Worm (Caenorhabditis elegans): ENCODE results near the gene mcm-3.
A peak's percentile ranks its signal among the peaks of the same experiment; 100 is the strongest.

mcm-3 gene

DNA sequence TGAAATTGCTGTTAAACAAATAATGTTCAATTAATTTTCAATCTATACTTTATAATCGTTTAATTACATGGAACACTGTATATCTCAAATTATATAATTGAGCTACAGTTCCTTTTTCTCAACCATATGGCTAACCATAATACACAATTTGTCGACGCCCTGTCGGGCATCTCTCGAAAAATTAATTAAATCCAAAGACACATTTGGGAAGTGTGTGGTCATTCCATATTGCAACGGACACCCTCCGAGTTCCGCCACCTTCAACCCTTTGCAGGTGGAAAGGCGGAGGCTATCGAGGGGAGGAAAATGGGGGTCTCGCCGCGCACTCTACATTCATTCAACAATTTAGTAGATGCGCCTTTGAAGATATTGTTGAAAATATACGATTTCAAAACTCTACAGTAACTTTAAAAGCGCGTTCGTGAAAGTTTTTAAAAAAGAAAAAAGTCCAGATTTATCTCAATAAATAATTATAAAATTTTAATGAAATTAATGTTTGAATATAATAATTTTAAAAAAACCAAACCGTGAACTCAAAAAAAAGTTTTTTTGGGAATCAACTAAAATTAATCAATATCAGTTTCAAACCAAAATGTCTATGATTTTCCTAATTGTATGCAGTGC is 30.4 kb downstream of the mcm-3 start, which contains the start of gene F14H8.8:
TSS of gene F14H8.8 (plus strand) at position 574 of the 624 bp plus-strand sequence.
- TF ChIP-seq lsy-2 (tag; optimal IDR thresholded peaks at IDR 0.05) (no peak), sem-2 (GFP tag; optimal IDR thresholded peaks at IDR 0.05) (no peak), ceh-43 (GFP tag; optimal IDR thresholded peaks at IDR 0.05) (peak; percentile 35), mls-2 (tag; optimal IDR thresholded peaks at IDR 0.05) (no peak), lin-13 (tag; optimal IDR thresholded peaks at IDR 0.05) (no peak), nhr-2 (tag; optimal IDR thresholded peaks at IDR 0.05) (peak; percentile 2), ceh-39 (tag; optimal IDR thresholded peaks at IDR 0.05) (peak; percentile 36), drap-1 (GFP tag; optimal IDR thresholded peaks at IDR 0.05) (peak; percentile 61), unc-62 (GFP tag; optimal IDR thresholded peaks at IDR 0.05) (no peak), bed-3 (GFP tag; optimal IDR thresholded peaks at IDR 0.05) (no peak), nhr-76 (tag; optimal IDR thresholded peaks at IDR 0.05) (no peak), zip-8 (tag; optimal IDR thresholded peaks at IDR 0.05) (no peak), ces-1 (GFP tag; optimal IDR thresholded peaks at IDR 0.05) (no peak), mep-1 (tag; optimal IDR thresholded peaks at IDR 0.05) (peak; percentile 28), nhr-237 (tag; optimal IDR thresholded peaks at IDR 0.05) (no peak), pha-4 (tag; optimal IDR thresholded peaks at IDR 0.05) (no peak), cnd-1 (tag; optimal IDR thresholded peaks at IDR 0.05) (no peak)

DNA sequence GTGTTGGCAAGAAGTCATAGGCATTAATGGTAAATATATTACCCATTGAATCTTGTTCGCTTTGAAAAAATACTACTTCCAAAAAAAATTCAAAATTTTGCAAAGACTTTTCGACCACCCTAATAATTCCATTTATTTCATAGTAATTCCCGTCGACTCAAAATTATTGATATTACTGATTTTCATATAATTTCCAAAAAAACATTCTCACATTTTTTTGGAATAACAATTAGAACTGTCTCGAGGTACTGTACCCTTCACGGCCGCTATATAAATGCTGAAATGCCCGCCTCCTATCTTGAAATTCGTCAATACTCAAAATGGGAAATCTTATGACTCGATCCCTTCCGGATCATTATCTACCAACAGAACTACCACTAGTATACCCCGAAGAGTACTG is 35.9 kb downstream of the mcm-3 start, which contains the start of gene F14H8.4:
TSS of gene F14H8.4 (plus strand) at position 301 of the 400 bp plus-strand sequence.
- TF ChIP-seq sem-2 (GFP tag; optimal IDR thresholded peaks at IDR 0.05) (no peak), lin-13 (tag; optimal IDR thresholded peaks at IDR 0.05) (no peak), ceh-39 (tag; optimal IDR thresholded peaks at IDR 0.05) (no peak)

DNA sequence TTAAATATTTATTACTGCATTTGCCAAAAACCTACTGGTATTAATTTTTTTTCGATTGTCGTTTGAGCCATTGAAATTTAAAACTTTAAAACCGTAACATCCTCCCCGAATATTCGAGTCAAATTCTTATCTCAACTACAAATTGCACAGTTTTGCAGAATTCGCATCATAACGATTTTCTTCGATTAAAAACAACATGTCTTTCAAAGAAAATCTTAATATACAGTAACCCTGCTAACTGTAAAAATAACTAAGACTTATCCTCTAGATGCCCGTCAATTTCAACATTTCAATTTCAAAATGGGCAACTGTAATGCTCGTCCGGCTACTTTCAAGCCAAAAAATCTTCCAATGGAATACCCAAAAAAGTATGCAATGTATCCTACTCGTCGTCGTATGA is 38.7 kb downstream of the mcm-3 start, which contains the start of gene F14H8.5:
TSS of gene F14H8.5 (plus strand) at position 301 of the 400 bp plus-strand sequence.
- no peak for TF ChIP-seq lin-13 (tag; optimal IDR thresholded peaks at IDR 0.05)
- no peak for TF ChIP-seq nhr-12 (tag; optimal IDR thresholded peaks at IDR 0.05)
- no peak for TF ChIP-seq ceh-83 (GFP tag; optimal IDR thresholded peaks at IDR 0.05)
- TF ChIP-seq drap-1 (GFP tag; optimal IDR thresholded peaks at IDR 0.05) = no peak
- TF ChIP-seq blmp-1 (tag; optimal IDR thresholded peaks at IDR 0.05) = no peak
- no peak for TF ChIP-seq mab-5 (tag; optimal IDR thresholded peaks at IDR 0.05)
- TF ChIP-seq ztf-11 (tag; optimal IDR thresholded peaks at IDR 0.05) = no peak
- TF ChIP-seq mep-1 (tag; optimal IDR thresholded peaks at IDR 0.05) = no peak
- no peak for TF ChIP-seq lin-32 (GFP tag; optimal IDR thresholded peaks at IDR 0.05)
- no peak for TF ChIP-seq sptf-1 (tag; optimal IDR thresholded peaks at IDR 0.05)
- TF ChIP-seq mls-2 (tag; optimal IDR thresholded peaks at IDR 0.05) = no peak
- TF ChIP-seq nhr-237 (tag; optimal IDR thresholded peaks at IDR 0.05) = no peak
- TF ChIP-seq nhr-76 (tag; optimal IDR thresholded peaks at IDR 0.05) = no peak
- TF ChIP-seq cnd-1 (tag; optimal IDR thresholded peaks at IDR 0.05) = no peak
- no peak for TF ChIP-seq hlh-1 (tag; optimal IDR thresholded peaks at IDR 0.05)
- TF ChIP-seq ceh-39 (tag; optimal IDR thresholded peaks at IDR 0.05) = no peak

DNA sequence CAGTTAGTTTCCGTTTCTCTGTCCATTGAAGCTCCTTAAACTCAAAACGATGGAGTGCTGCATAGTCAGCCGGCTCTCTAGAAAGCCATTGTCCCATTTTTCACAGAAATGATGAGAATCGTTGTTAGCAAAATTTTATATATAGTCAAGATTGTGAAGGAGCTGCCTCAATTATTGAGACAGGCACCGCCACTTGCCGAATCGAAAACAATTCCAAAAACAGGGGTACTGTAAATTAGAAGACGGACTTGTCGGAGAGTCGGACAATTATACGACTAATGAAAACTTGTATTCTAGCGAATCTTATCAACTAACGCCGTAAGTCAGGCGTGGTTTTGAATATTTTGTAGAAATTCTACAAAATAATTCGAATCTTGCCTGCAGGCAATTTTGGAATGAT is 39.2 kb downstream of the mcm-3 start, which contains the start of gene F14H8.2:
TSS of gene F14H8.2 (minus strand) at position 101 of the 400 bp plus-strand sequence.
- no peak for TF ChIP-seq blmp-1 (tag; optimal IDR thresholded peaks at IDR 0.05)
- no peak for TF ChIP-seq sem-2 (GFP tag; optimal IDR thresholded peaks at IDR 0.05)
- no peak for TF ChIP-seq ceh-83 (GFP tag; optimal IDR thresholded peaks at IDR 0.05)
- no peak for TF ChIP-seq unc-120 (tag; optimal IDR thresholded peaks at IDR 0.05; ENCODE audit: poor library complexity, severe bottlenecking)
- no peak for TF ChIP-seq ces-1 (GFP tag; optimal IDR thresholded peaks at IDR 0.05)
- no peak for TF ChIP-seq lsy-2 (tag; optimal IDR thresholded peaks at IDR 0.05)
- no peak for TF ChIP-seq lin-32 (GFP tag; optimal IDR thresholded peaks at IDR 0.05)

DNA sequence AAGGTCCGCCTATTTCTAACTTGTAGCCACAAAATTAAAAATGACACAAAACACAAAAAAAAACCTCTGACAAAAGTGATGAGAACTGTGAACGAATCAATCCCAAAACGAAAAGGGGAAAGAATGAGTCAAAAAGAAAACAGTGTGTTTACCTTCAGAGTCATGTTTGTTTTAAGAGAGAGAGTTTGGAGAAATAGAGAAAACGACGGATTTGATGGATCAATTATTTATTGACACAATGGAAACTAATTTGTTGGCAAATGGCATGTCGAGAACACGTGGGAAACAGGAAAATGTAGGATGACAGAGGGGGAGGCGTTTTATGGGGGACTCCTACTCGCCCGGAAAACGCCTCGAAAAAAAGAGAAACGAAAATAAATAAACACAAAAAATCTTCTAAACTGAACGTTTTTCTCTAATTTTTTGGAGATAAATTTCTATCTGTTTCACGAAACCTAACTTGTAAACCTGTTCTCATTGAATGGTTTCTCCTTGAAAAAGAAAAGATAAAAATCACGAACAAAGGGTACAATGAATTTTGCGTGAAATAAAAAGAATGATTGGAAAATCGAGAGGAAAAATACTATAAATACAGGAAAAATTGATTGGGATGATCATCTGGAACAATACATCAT is 42.5 kb downstream of the mcm-3 start:
- TF ChIP-seq hlh-1 (tag; optimal IDR thresholded peaks at IDR 0.05) (no peak), ceh-83 (GFP tag; optimal IDR thresholded peaks at IDR 0.05) (no peak), ceh-43 (GFP tag; optimal IDR thresholded peaks at IDR 0.05) (no peak), ham-2 (GFP tag; optimal IDR thresholded peaks at IDR 0.05) (no peak), elt-3 (tag; optimal IDR thresholded peaks at IDR 0.05) (no peak), mab-5 (tag; optimal IDR thresholded peaks at IDR 0.05) (no peak), mls-2 (tag; optimal IDR thresholded peaks at IDR 0.05) (no peak)

All from whole organism, mixed stage, embryonic.